Fruit fly (Drosophila melanogaster) whole organism, prepupa: ENCODE measurements around the gene CG7080.

Experiments used
- CG3032 ChIP-seq: fragments of 200-800 bp; optimal IDR thresholded peaks from 2 replicates; lab custom pipeline; 2019; ENCODE audit warnings: missing biosample characterization, mild to moderate bottlenecking, missing genetic modification characterization, moderate library complexity
- CG31627 ChIP-seq: fragments of 200-800 bp; sonication (Bioruptor generic); optimal IDR thresholded peaks from 3 replicates; lab custom pipeline; 2016; ENCODE audit warnings: missing biosample characterization, missing genetic modification characterization
- Eip75B ChIP-seq: fragments of 200-800 bp; sonication (Bioruptor generic); optimal IDR thresholded peaks from 3 replicates; lab custom pipeline; 2016; ENCODE audit warnings: missing biosample characterization, missing genetic modification characterization
- Hr39 ChIP-seq: fragments of 200-800 bp; sonication (Bioruptor generic); optimal IDR thresholded peaks from 2 replicates; lab custom pipeline; 2016; ENCODE audit warnings: missing biosample characterization, missing genetic modification characterization
- Lpt ChIP-seq: fragments of 200-800 bp; sonication (Bioruptor generic); optimal IDR thresholded peaks from 3 replicates; lab custom pipeline; 2016; ENCODE audit warnings: missing biosample characterization, missing genetic modification characterization
- Sox14 ChIP-seq: fragments of 200-800 bp; sonication (Bioruptor generic); optimal IDR thresholded peaks from 3 replicates; lab custom pipeline; 2016; ENCODE audit warnings: missing biosample characterization, missing genetic modification characterization
- lz ChIP-seq: fragments of 200-800 bp; sonication (Bioruptor generic); optimal IDR thresholded peaks from 3 replicates; lab custom pipeline; 2016; ENCODE audit warnings: missing biosample characterization, missing genetic modification characterization
- salr ChIP-seq, 2 experiments: fragments of 200-800 bp; sonication (Bioruptor generic); optimal IDR thresholded peaks; 3 replicates each; lab custom pipeline; 2016 to 2018; ENCODE audit warnings: missing biosample characterization in 2 of 2, missing genetic modification characterization in 2 of 2, mild to moderate bottlenecking in 1 of 2
- svp ChIP-seq: fragments of 200-800 bp; sonication (Bioruptor generic); peaks from one replicate; lab custom pipeline; 2016; ENCODE audit warnings: missing biosample characterization, missing genetic modification characterization

dm6 chr3R:22356464-22357410, 27.6 kb downstream of the CG7080 start, which contains the start of gene Sar1:
- peak; percentile 2 for TF ChIP-seq CG31627
- peak; percentile 71 for TF ChIP-seq Sox14 (GFP tag; lab: Kevin White, UChicago)
- TF ChIP-seq salr (GFP tag; optimal IDR thresholded peaks at IDR 0.05; lab: Kevin White, UChicago), result no peak
- peak; percentile 73 for TF ChIP-seq Eip75B
- TF ChIP-seq Hr39 (GFP tag; lab: Kevin White, UChicago), result peak; percentile 17
- TF ChIP-seq lz (GFP tag; lab: Kevin White, UChicago), result no peak
- TF ChIP-seq CG3032, result no peak
- peak; percentile 44 for TF ChIP-seq svp
- TF ChIP-seq Lpt (GFP tag; lab: Kevin White, UChicago), result no peak
